Worm (Caenorhabditis elegans) whole organism, mixed stage, embryonic: ENCODE results near the gene degl-2.
A peak's percentile ranks its signal among the peaks of the same experiment; 100 is the strongest.

Experiments used
- M03D4.4 ChIP-seq: sonication (generic microtip); optimal IDR thresholded peaks from 2 replicates; lab custom pipeline; 2017; ENCODE audit warnings: mild to moderate bottlenecking, missing genetic modification characterization, missing compliant biosample characterization
- bed-3 ChIP-seq: fragments of 200-800 bp; sonication (Bioruptor generic); optimal IDR thresholded peaks from 3 replicates; lab custom pipeline; 2018; ENCODE audit warnings: mild to moderate bottlenecking, missing genetic modification characterization, moderate library complexity, missing compliant biosample characterization
- blmp-1 ChIP-seq: fragments of 150-350 bp; optimal IDR thresholded peaks from 2 replicates; lab custom pipeline; 2014; ENCODE audit warnings: missing biosample characterization, missing genetic modification characterization
- ceh-39 ChIP-seq: fragments of 150-350 bp; optimal IDR thresholded peaks from 2 replicates; lab custom pipeline; 2014; ENCODE audit warnings: missing biosample characterization, missing genetic modification characterization
- ceh-43 ChIP-seq: fragments of 200-800 bp; sonication (Bioruptor generic); optimal IDR thresholded peaks from 2 replicates; lab custom pipeline; 2018; ENCODE audit warnings: mild to moderate bottlenecking, missing genetic modification characterization, moderate library complexity, missing compliant biosample characterization
- ceh-83 ChIP-seq: fragments of 200-800 bp; sonication (Bioruptor generic); optimal IDR thresholded peaks from 2 replicates; lab custom pipeline; 2018; ENCODE audit warnings: mild to moderate bottlenecking, missing genetic modification characterization, missing compliant biosample characterization
- ces-1 ChIP-seq: fragments of 150-350 bp; optimal IDR thresholded peaks from 2 replicates; lab custom pipeline; 2014; ENCODE audit warnings: missing biosample characterization, missing genetic modification reagents, missing genetic modification characterization
- cnd-1 ChIP-seq: fragments of 200-800 bp; sonication (Bioruptor generic); optimal IDR thresholded peaks from 2 replicates; lab custom pipeline; 2018; ENCODE audit warnings: mild to moderate bottlenecking, missing genetic modification characterization, missing compliant biosample characterization
- drap-1 ChIP-seq: fragments of 200-800 bp; sonication (Bioruptor generic); optimal IDR thresholded peaks from 3 replicates; lab custom pipeline; 2018; ENCODE audit warnings: mild to moderate bottlenecking, missing genetic modification characterization, missing compliant biosample characterization
- elt-1 ChIP-seq: sonication (generic microtip); optimal IDR thresholded peaks from 2 replicates; lab custom pipeline; 2017; ENCODE audit warnings: missing genetic modification characterization, mild to moderate bottlenecking, missing compliant biosample characterization, antibody characterized with exemption, moderate library complexity, borderline replicate concordance; ENCODE audit not compliant: insufficient read depth
- elt-3 ChIP-seq: fragments of 150-350 bp; optimal IDR thresholded peaks from 2 replicates; lab custom pipeline; 2014; ENCODE audit warnings: missing biosample characterization, missing genetic modification characterization
- ham-2 ChIP-seq: fragments of 200-800 bp; sonication (Bioruptor generic); optimal IDR thresholded peaks from 2 replicates; lab custom pipeline; 2018; ENCODE audit warnings: mild to moderate bottlenecking, missing genetic modification characterization, missing compliant biosample characterization
- lin-13 ChIP-seq: fragments of 150-350 bp; optimal IDR thresholded peaks from 2 replicates; lab custom pipeline; 2014; ENCODE audit warnings: missing biosample characterization, missing genetic modification characterization
- lin-32 ChIP-seq: fragments of 200-800 bp; sonication (Bioruptor generic); optimal IDR thresholded peaks from 2 replicates; lab custom pipeline; 2018; ENCODE audit warnings: mild to moderate bottlenecking, missing genetic modification characterization, missing compliant biosample characterization
- lsy-2 ChIP-seq: fragments of 150-350 bp; optimal IDR thresholded peaks from 2 replicates; lab custom pipeline; 2014; ENCODE audit warnings: missing biosample characterization, missing genetic modification characterization
- mab-5 ChIP-seq: fragments of 150-350 bp; optimal IDR thresholded peaks from 2 replicates; lab custom pipeline; 2014; ENCODE audit warnings: missing biosample characterization, missing genetic modification characterization
- mep-1 ChIP-seq: fragments of 150-350 bp; optimal IDR thresholded peaks from 2 replicates; lab custom pipeline; 2017; ENCODE audit warnings: missing biosample characterization, missing genetic modification reagents, missing genetic modification characterization, inconsistent platforms
- mls-2 ChIP-seq: sonication (generic microtip); optimal IDR thresholded peaks from 2 replicates; lab custom pipeline; 2016; ENCODE audit warnings: mild to moderate bottlenecking, missing genetic modification characterization, moderate library complexity, missing compliant biosample characterization
- nhr-12 ChIP-seq: fragments of 150-350 bp; optimal IDR thresholded peaks from 2 replicates; lab custom pipeline; 2014; ENCODE audit warnings: missing biosample characterization, missing genetic modification characterization
- nhr-237 ChIP-seq: fragments of 150-350 bp; optimal IDR thresholded peaks from 2 replicates; lab custom pipeline; 2014; ENCODE audit warnings: missing biosample characterization, missing genetic modification characterization
- nhr-28 ChIP-seq: fragments of 150-350 bp; optimal IDR thresholded peaks from 2 replicates; lab custom pipeline; 2014; ENCODE audit warnings: missing biosample characterization, missing genetic modification characterization
- nhr-76 ChIP-seq: sonication (generic microtip); optimal IDR thresholded peaks from 2 replicates; lab custom pipeline; 2017; ENCODE audit warnings: missing biosample characterization, missing genetic modification characterization
- pha-4 ChIP-seq: fragments of 150-350 bp; optimal IDR thresholded peaks from 2 replicates; lab custom pipeline; 2018; ENCODE audit warnings: missing biosample characterization, missing genetic modification reagents, missing genetic modification characterization
- sem-2 ChIP-seq: fragments of 200-800 bp; sonication (Bioruptor generic); optimal IDR thresholded peaks from 2 replicates; lab custom pipeline; 2018; ENCODE audit warnings: mild to moderate bottlenecking, missing genetic modification characterization, missing compliant biosample characterization
- snpc-4 ChIP-seq: fragments of 150-350 bp; optimal IDR thresholded peaks from 2 replicates; lab custom pipeline; 2014; ENCODE audit warnings: missing biosample characterization, missing genetic modification characterization
- tbx-8 ChIP-seq: fragments of 200-800 bp; sonication (Bioruptor generic); optimal IDR thresholded peaks from 2 replicates; lab custom pipeline; 2018; ENCODE audit warnings: mild to moderate bottlenecking, missing genetic modification characterization, moderate library complexity, missing compliant biosample characterization
- unc-120 ChIP-seq: sonication (generic microtip); optimal IDR thresholded peaks from 2 replicates; lab custom pipeline; 2017; ENCODE audit warnings: missing genetic modification characterization, missing compliant biosample characterization; ENCODE audit not compliant: poor library complexity, severe bottlenecking
- unc-39 ChIP-seq: fragments of 150-350 bp; optimal IDR thresholded peaks from 2 replicates; lab custom pipeline; 2014; ENCODE audit warnings: missing biosample characterization, missing genetic modification characterization
- unc-62 ChIP-seq: fragments of 150-350 bp; optimal IDR thresholded peaks from 2 replicates; lab custom pipeline; 2014; ENCODE audit warnings: missing biosample characterization, missing genetic modification reagents, missing genetic modification characterization
- zip-8 ChIP-seq: fragments of 150-350 bp; optimal IDR thresholded peaks from 2 replicates; lab custom pipeline; 2014; ENCODE audit warnings: missing biosample characterization, missing genetic modification characterization
- ztf-11 ChIP-seq: fragments of 150-350 bp; optimal IDR thresholded peaks from 2 replicates; lab custom pipeline; 2014; ENCODE audit warnings: missing biosample characterization, missing genetic modification characterization

degl-2 gene

DNA sequence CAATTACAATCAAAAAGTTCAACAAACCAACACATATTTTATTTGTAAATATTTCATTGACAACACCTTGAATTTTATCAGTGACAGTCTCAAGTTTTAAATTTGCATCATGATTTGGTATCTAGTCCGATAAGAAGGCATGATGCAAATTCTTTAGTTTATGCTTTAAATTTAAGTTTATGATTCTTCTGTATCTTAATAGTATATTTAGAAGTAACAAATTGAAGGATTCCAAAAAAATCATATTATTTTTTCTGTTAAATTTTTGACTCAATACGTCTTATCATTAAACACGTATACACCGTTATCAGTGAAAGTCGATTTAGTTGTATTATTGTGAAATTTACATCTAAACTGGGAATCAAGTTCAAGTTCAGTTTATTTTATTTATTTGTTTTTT is 7.9 kb downstream of the degl-2 start, which contains the start of gene chca-1:
TSS of gene chca-1 (plus strand) at position 161 of the 400 bp plus-strand sequence.
- TF ChIP-seq nhr-12 = no peak
- no peak for TF ChIP-seq ceh-39 (tag; lab: Kevin White, UChicago)
- TF ChIP-seq lin-13 (tag; lab: Kevin White, UChicago) = no peak
- TF ChIP-seq unc-39 (tag; lab: Kevin White, UChicago) = no peak
- TF ChIP-seq ztf-11 = no peak
- TF ChIP-seq mls-2 (tag; lab: Kevin White, UChicago) = no peak
- no peak for TF ChIP-seq bed-3 (GFP tag; lab: Kevin White, UChicago)
- TF ChIP-seq elt-3 = no peak
- no peak for TF ChIP-seq nhr-28 (tag; lab: Kevin White, UChicago)
- TF ChIP-seq lsy-2 (tag; lab: Kevin White, UChicago) = no peak
- no peak for TF ChIP-seq pha-4 (tag; lab: Kevin White, UChicago)
- TF ChIP-seq ces-1 (GFP tag; lab: Kevin White, UChicago) = no peak
- TF ChIP-seq mab-5 (tag; lab: Kevin White, UChicago) = no peak

DNA sequence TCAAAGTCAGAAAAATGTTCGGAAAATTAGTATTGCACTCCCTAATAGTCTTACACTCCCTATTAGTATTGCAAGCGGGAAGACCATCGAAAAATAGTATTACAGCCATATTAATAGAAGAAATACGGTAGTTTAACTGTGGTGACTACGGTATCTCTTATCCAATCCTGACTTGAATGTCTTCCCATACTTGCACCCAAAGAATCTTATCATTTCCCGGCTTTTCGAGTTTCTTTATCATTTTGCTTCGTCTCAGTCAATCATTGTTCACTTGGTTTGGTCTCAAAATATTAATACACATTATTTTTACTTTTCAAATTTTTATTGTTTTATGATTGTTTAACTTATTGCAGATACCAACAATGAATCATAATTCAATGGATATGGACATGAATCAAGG is 9.9 kb downstream of the degl-2 start, which contains the start of gene F58G6.3:
TSS of gene F58G6.3 (plus strand) at position 352 of the 400 bp plus-strand sequence.
- TF ChIP-seq nhr-76 (tag; lab: Kevin White, UChicago) (no peak), tbx-8 (no peak), nhr-12 (no peak), zip-8 (no peak), mep-1 (tag; lab: Kevin White, UChicago) (no peak), ztf-11 (no peak), ceh-83 (GFP tag; lab: Kevin White, UChicago) (no peak), ceh-39 (tag; lab: Kevin White, UChicago) (no peak), drap-1 (no peak), mab-5 (tag; lab: Kevin White, UChicago) (no peak)

DNA sequence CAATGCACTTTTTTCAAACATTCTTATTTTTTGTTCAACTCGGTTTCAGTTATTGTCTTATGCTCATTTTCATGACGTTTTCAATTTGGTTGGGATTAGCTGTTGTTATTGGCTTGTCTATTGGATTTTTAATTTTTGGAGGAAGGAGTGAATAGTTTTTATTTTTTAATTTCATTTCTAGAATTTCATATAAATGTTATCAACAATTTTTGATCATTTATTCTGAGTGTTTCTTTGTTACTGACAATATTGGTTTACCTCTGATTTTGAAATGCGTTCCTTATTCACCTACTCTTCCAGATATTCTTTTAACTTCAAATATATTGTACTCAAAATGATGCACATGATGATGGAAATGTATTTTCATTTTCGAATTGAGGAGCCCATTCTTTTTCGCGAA is 10.7 kb downstream of the degl-2 start, which contains the start of gene F58G6.7:
TSS of gene F58G6.7 (plus strand) at position 301 of the 400 bp plus-strand sequence.
- no peak for TF ChIP-seq ceh-43 (GFP tag; lab: Kevin White, UChicago)
- no peak for TF ChIP-seq ham-2 (GFP tag; lab: Kevin White, UChicago)
- TF ChIP-seq lin-32 = no peak
- TF ChIP-seq lin-13 (tag; lab: Kevin White, UChicago) = no peak
- no peak for TF ChIP-seq ces-1 (GFP tag; lab: Kevin White, UChicago)
- no peak for TF ChIP-seq sem-2 (GFP tag; lab: Kevin White, UChicago)
- TF ChIP-seq elt-3 = no peak
- TF ChIP-seq, all 35 proteins: peak for 0

DNA sequence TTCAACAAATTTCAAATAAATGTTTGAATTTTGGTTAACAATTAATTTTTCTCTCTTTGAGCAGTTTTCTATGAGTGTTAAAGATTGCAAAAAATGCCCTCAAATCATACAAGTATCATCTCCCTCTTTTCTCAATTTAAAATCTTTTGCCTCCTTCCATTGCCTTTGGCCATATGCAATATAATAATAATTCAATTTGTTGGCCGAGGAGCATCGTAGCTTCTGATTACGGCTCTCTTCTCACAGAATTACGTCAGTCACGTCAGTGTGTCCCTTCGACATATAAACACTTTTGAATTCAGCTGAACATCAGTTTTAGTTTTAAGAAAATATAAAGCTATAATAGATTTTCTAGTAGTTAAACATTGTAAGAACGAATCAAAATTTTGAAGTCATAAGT is 12.3 kb downstream of the degl-2 start:
- peak; percentile 92 for TF ChIP-seq ces-1 (GFP tag; lab: Kevin White, UChicago)
- no peak for TF ChIP-seq unc-120
- TF ChIP-seq, all 35 proteins: peak for 1

DNA sequence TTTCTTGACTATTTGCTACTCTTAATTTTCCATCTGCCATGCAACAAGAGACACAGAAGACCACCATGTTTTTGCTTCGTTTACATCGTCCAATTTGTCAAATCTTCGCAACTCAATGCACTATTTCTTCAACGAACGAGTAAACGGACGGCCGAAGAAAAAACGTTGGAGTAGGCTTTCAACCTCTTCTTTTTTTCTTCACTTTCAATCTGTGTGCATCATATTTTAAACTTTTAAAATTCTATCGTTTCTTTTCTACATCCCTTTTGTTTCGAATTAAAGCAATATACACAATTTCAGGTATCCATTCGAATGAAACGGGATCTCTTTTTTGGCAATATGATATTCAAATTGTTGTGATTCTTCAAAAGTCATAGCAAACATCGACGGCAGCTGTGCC is 14.5 kb downstream of the degl-2 start, which contains the start of gene acc-1:
TSS of gene acc-1 (plus strand) at position 301 of the 400 bp plus-strand sequence.
- TF ChIP-seq elt-1 = no peak
- TF ChIP-seq ceh-83 (GFP tag; lab: Kevin White, UChicago) = no peak

DNA sequence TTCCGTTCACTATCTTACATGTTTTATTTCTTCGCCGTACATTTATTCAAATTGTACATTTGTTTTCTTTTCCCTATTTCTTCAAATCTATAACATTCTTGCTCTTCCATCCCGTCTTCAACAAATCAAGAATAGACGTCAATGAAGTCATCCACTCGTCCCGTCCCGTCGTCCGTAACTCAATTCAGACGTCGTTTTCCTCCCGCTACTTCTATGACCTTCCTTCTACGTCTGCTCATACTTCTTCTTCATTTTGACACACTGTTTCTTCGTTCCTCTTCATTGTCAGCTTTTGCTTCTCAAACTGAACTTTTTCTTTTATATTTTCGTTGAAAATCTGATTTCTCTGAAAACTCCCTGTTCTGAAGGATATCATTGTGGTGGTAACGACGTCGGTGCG is 16.7 kb downstream of the degl-2 start:
- TF ChIP-seq nhr-76 (tag; lab: Kevin White, UChicago) (no peak), lin-32 (no peak), ztf-11 (no peak), ces-1 (GFP tag; lab: Kevin White, UChicago) (peak; percentile 61), sem-2 (GFP tag; lab: Kevin White, UChicago) (no peak)

DNA sequence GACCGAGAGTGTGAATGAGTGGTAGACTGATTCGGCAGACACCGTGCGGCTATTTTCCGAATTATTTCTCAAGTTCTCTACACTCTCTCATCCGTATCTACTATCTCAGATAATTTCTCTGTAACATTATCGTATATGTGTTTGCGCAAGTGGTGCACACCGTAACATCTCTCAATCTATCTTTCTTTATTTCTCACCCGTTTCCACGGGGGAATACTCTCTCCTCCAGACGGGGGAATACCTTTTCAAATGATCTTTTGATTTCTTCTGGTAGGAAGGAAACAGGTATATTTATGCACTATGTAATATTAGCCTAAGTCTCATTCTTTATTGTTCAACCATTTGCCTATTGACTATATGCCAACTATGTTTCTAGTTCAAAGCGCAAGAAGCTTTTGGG is 23.8 kb downstream of the degl-2 start:
- no peak for TF ChIP-seq lin-32
- peak; percentile 78 for TF ChIP-seq elt-1
- TF ChIP-seq ceh-39 (tag; lab: Kevin White, UChicago) = peak; percentile 24
- no peak for TF ChIP-seq ztf-11
- peak; percentile 4 for TF ChIP-seq elt-3
- TF ChIP-seq nhr-237 (tag; lab: Kevin White, UChicago) = peak; percentile 53
- peak; percentile 27 for TF ChIP-seq lsy-2 (tag; lab: Kevin White, UChicago)
- no peak for TF ChIP-seq cnd-1 (tag; lab: Kevin White, UChicago)
- TF ChIP-seq blmp-1 (tag; lab: Kevin White, UChicago) = no peak
- TF ChIP-seq snpc-4 (tag; lab: Kevin White, UChicago) = no peak
- no peak for TF ChIP-seq mab-5 (tag; lab: Kevin White, UChicago)
- peak; percentile 40 for TF ChIP-seq unc-62 (GFP tag; lab: Kevin White, UChicago)
- TF ChIP-seq pha-4 (tag; lab: Kevin White, UChicago) = peak; percentile 50
- TF ChIP-seq M03D4.4 (tag; lab: Kevin White, UChicago) = no peak
